Worm (Caenorhabditis elegans) whole organism, L4 larva: ENCODE results near the gene his-38.

Experiments used
- D1046.2 ChIP-seq: fragments of 200-800 bp; sonication (Bioruptor generic); IDR thresholded peaks from 2 replicates; pipeline ENCODE4 v1.3.6; 2022; ENCODE audit warnings: missing genetic modification characterization, missing compliant biosample characterization
- F10B5.3 ChIP-seq: sonication (generic microtip); optimal IDR thresholded peaks from 2 replicates; lab custom pipeline; 2016; ENCODE audit warnings: mild to moderate bottlenecking, missing genetic modification characterization, missing compliant biosample characterization
- F26F4.8 ChIP-seq: fragments of 200-800 bp; sonication (Bioruptor generic); conservative IDR thresholded peaks from 2 replicates; pipeline ENCODE4 v1.3.6; 2022; ENCODE audit warnings: missing genetic modification characterization, missing compliant biosample characterization
- F44E2.7 ChIP-seq: fragments of 200-800 bp; sonication (Bioruptor generic); IDR thresholded peaks from 2 replicates; pipeline ENCODE4 v2.1.2; 2022; ENCODE audit warnings: missing genetic modification characterization, missing compliant biosample characterization
- R02D3.7 ChIP-seq: fragments of 150-350 bp; sonication (generic microtip); optimal IDR thresholded peaks from 3 replicates; lab custom pipeline; 2014; ENCODE audit warnings: missing biosample characterization, missing genetic modification characterization
- T20F7.1 ChIP-seq: fragments of 200-800 bp; sonication (Bioruptor generic); optimal IDR thresholded peaks from 2 replicates; lab custom pipeline; 2018; ENCODE audit warnings: mild to moderate bottlenecking, missing genetic modification characterization, missing compliant biosample characterization
- Y5F2A.4 ChIP-seq: fragments of 200-800 bp; sonication (Bioruptor generic); optimal IDR thresholded peaks from 2 replicates; lab custom pipeline; 2018; ENCODE audit warnings: mild to moderate bottlenecking, missing genetic modification characterization, missing compliant biosample characterization
- Y75B8A.6 ChIP-seq: fragments of 200-800 bp; sonication (Bioruptor generic); IDR thresholded peaks from 2 replicates; pipeline ENCODE4 v1.3.6; 2022; ENCODE audit warnings: missing genetic modification reagents, missing genetic modification characterization, missing compliant biosample characterization
- ZK337.2 ChIP-seq: fragments of 200-800 bp; sonication (Bioruptor generic); IDR thresholded peaks from 2 replicates; pipeline ENCODE4 v1.3.6; 2022; ENCODE audit warnings: missing genetic modification reagents, missing genetic modification characterization, missing compliant biosample characterization
- ceh-20 ChIP-seq: fragments of 200-800 bp; sonication (Bioruptor generic); IDR thresholded peaks from 2 replicates; pipeline ENCODE4 v1.3.6; 2022; ENCODE audit warnings: missing genetic modification reagents, missing genetic modification characterization, missing compliant biosample characterization
- ceh-62 ChIP-seq: sonication (generic microtip); optimal IDR thresholded peaks from 2 replicates; lab custom pipeline; 2017; ENCODE audit warnings: missing biosample characterization, missing genetic modification characterization
- ceh-82 ChIP-seq: sonication (generic microtip); optimal IDR thresholded peaks from 2 replicates; lab custom pipeline; 2017; ENCODE audit warnings: missing biosample characterization, missing genetic modification characterization
- ces-1 ChIP-seq: fragments of 150-350 bp; sonication (generic microtip); optimal IDR thresholded peaks from 4 replicates; lab custom pipeline; 2014; ENCODE audit warnings: missing biosample characterization, missing genetic modification reagents, missing genetic modification characterization
- daf-19 ChIP-seq: fragments of 200-800 bp; sonication (Bioruptor generic); conservative IDR thresholded peaks from 2 replicates; pipeline ENCODE4 v1.3.6; 2022; ENCODE audit warnings: missing genetic modification characterization, missing compliant biosample characterization
- dmd-6 ChIP-seq: fragments of 200-800 bp; sonication (Bioruptor generic); IDR thresholded peaks from 2 replicates; pipeline ENCODE4 v1.3.6; 2022; ENCODE audit warnings: missing genetic modification reagents, missing genetic modification characterization, missing compliant biosample characterization
- dmd-8 ChIP-seq: fragments of 200-800 bp; sonication (Bioruptor generic); IDR thresholded peaks from 2 replicates; pipeline ENCODE4 v1.3.6; 2022; ENCODE audit warnings: missing genetic modification characterization, missing compliant biosample characterization
- dmd-9 ChIP-seq: fragments of 200-800 bp; sonication (Bioruptor generic); IDR thresholded peaks from 2 replicates; pipeline ENCODE4 v1.3.6; 2022; ENCODE audit warnings: missing genetic modification reagents, missing genetic modification characterization, missing compliant biosample characterization
- duxl-1 ChIP-seq: sonication (generic microtip); optimal IDR thresholded peaks from 2 replicates; lab custom pipeline; 2016; ENCODE audit warnings: mild to moderate bottlenecking, missing genetic modification characterization, moderate library complexity, missing compliant biosample characterization; ENCODE audit not compliant: poor library complexity
- dve-1 ChIP-seq: sonication (generic microtip); optimal IDR thresholded peaks from 2 replicates; lab custom pipeline; 2017; ENCODE audit warnings: antibody characterized with exemption, mild to moderate bottlenecking, missing genetic modification characterization, missing compliant biosample characterization; ENCODE audit not compliant: insufficient read depth
- egl-27 ChIP-seq: sonication (generic microtip); optimal IDR thresholded peaks from 3 replicates; lab custom pipeline; 2017; ENCODE audit warnings: missing biosample characterization, missing genetic modification reagents, missing genetic modification characterization
- fkh-10 ChIP-seq: fragments of 150-350 bp; optimal IDR thresholded peaks from 2 replicates; lab custom pipeline; 2014; ENCODE audit warnings: missing biosample characterization, missing genetic modification reagents, missing genetic modification characterization
- fos-1 ChIP-seq: fragments of 150-350 bp; optimal IDR thresholded peaks from 2 replicates; lab custom pipeline; 2014; ENCODE audit warnings: missing biosample characterization, missing genetic modification characterization
- gei-8 ChIP-seq: fragments of 200-800 bp; sonication (Bioruptor generic); optimal IDR thresholded peaks from 2 replicates; lab custom pipeline; 2018; ENCODE audit warnings: mild to moderate bottlenecking, missing genetic modification characterization, missing compliant biosample characterization
- hlh-11 ChIP-seq: fragments of 200-800 bp; sonication (Bioruptor generic); optimal IDR thresholded peaks from 2 replicates; lab custom pipeline; 2018; ENCODE audit warnings: mild to moderate bottlenecking, missing genetic modification characterization, missing compliant biosample characterization
- hlh-30 ChIP-seq: sonication (generic microtip); optimal IDR thresholded peaks from 2 replicates; lab custom pipeline; 2017; ENCODE audit warnings: antibody characterized with exemption, mild to moderate bottlenecking, missing genetic modification characterization, missing compliant biosample characterization; ENCODE audit not compliant: insufficient read depth
- lin-13 ChIP-seq: fragments of 150-350 bp; optimal IDR thresholded peaks from 2 replicates; lab custom pipeline; 2014; ENCODE audit warnings: missing biosample characterization, missing genetic modification reagents, missing genetic modification characterization
- lin-15B ChIP-seq: fragments of 150-350 bp; sonication (generic microtip); optimal IDR thresholded peaks from 3 replicates; lab custom pipeline; 2014; ENCODE audit warnings: missing biosample characterization, missing genetic modification characterization
- lin-38 ChIP-seq: fragments of 200-800 bp; sonication (Bioruptor generic); IDR thresholded peaks from 2 replicates; pipeline ENCODE4 v1.3.6; 2022; ENCODE audit warnings: missing genetic modification reagents, missing genetic modification characterization, missing compliant biosample characterization
- lin-39 ChIP-seq: fragments of 150-350 bp; optimal IDR thresholded peaks from 2 replicates; lab custom pipeline; 2014; ENCODE audit warnings: missing biosample characterization, missing genetic modification reagents, missing genetic modification characterization
- madf-9 ChIP-seq: fragments of 200-800 bp; sonication (Bioruptor generic); conservative IDR thresholded peaks from 2 replicates; pipeline ENCODE4 v1.3.6; 2022; ENCODE audit warnings: missing genetic modification reagents, missing genetic modification characterization, missing compliant biosample characterization
- mes-2 ChIP-seq: sonication (generic microtip); optimal IDR thresholded peaks from 2 replicates; lab custom pipeline; 2016; ENCODE audit warnings: missing genotype, mild to moderate bottlenecking, missing genetic modification characterization, missing compliant biosample characterization; ENCODE audit not compliant: poor library complexity, severe bottlenecking
- mxl-2 ChIP-seq: fragments of 200-800 bp; sonication (Bioruptor generic); conservative IDR thresholded peaks from 2 replicates; pipeline ENCODE4 v1.3.6; 2022; ENCODE audit warnings: missing genetic modification reagents, missing genetic modification characterization, missing compliant biosample characterization
- nhr-25 ChIP-seq: sonication (generic microtip); optimal IDR thresholded peaks from 2 replicates; lab custom pipeline; 2017; ENCODE audit warnings: missing genetic modification characterization, mild to moderate bottlenecking, missing compliant biosample characterization, antibody characterized with exemption, moderate library complexity, borderline replicate concordance; ENCODE audit not compliant: insufficient read depth
- nhr-28 ChIP-seq: fragments of 150-350 bp; optimal IDR thresholded peaks from 2 replicates; lab custom pipeline; 2014; ENCODE audit warnings: missing biosample characterization, missing genetic modification characterization
- nhr-76 ChIP-seq: fragments of 150-350 bp; optimal IDR thresholded peaks from 2 replicates; lab custom pipeline; 2014; ENCODE audit warnings: missing biosample characterization, missing genetic modification characterization
- nhr-77 ChIP-seq: fragments of 150-350 bp; optimal IDR thresholded peaks from 2 replicates; lab custom pipeline; 2014; ENCODE audit warnings: missing biosample characterization, missing genetic modification characterization
- pqm-1 ChIP-seq: sonication (generic microtip); optimal IDR thresholded peaks from 2 replicates; lab custom pipeline; 2017; ENCODE audit warnings: missing biosample characterization, missing genetic modification characterization
- saeg-2 ChIP-seq: fragments of 200-800 bp; sonication (Bioruptor generic); IDR thresholded peaks from 2 replicates; pipeline ENCODE4 v1.3.6; 2022; ENCODE audit warnings: missing genetic modification reagents, missing genetic modification characterization, missing compliant biosample characterization
- sdz-12 ChIP-seq: fragments of 200-800 bp; sonication (Bioruptor generic); optimal IDR thresholded peaks from 2 replicates; lab custom pipeline; 2018; ENCODE audit warnings: mild to moderate bottlenecking, missing genetic modification characterization, missing compliant biosample characterization
- set-16 ChIP-seq: fragments of 200-800 bp; sonication (Bioruptor generic); IDR thresholded peaks from 2 replicates; pipeline ENCODE4 v1.3.6; 2022; ENCODE audit warnings: missing genetic modification reagents, missing genetic modification characterization, missing compliant biosample characterization
- skn-1 ChIP-seq: fragments of 150-350 bp; optimal IDR thresholded peaks from 2 replicates; lab custom pipeline; 2014; ENCODE audit warnings: missing biosample characterization, missing genetic modification characterization
- snpc-4 ChIP-seq: fragments of 150-350 bp; optimal IDR thresholded peaks from 2 replicates; lab custom pipeline; 2014; ENCODE audit warnings: missing biosample characterization, missing genetic modification characterization
- spr-1 ChIP-seq: sonication (generic microtip); optimal IDR thresholded peaks from 2 replicates; lab custom pipeline; 2016; ENCODE audit warnings: mild to moderate bottlenecking, missing genetic modification characterization, missing compliant biosample characterization
- unc-39 ChIP-seq: sonication (generic microtip); optimal IDR thresholded peaks from 2 replicates; lab custom pipeline; 2017; ENCODE audit warnings: missing biosample characterization, missing genetic modification characterization
- unc-62 ChIP-seq, 3 experiments: fragments of 150-350 bp in 1 of 3; sonication (generic microtip); optimal IDR thresholded peaks in 2 of 3; peaks in 1 of 3; 1 replicate in 1 of 3; 2 replicates in 2 of 3; lab custom pipeline; 2014 to 2017; ENCODE audit warnings: missing biosample characterization in 3 of 3, missing genetic modification characterization in 3 of 3, missing genetic modification reagents in 3 of 3, missing genotype in 1 of 3
- zfp-2 ChIP-seq: sonication (generic microtip); optimal IDR thresholded peaks from 2 replicates; lab custom pipeline; 2016; ENCODE audit warnings: mild to moderate bottlenecking, missing genetic modification characterization, missing compliant biosample characterization
- zip-2 ChIP-seq: fragments of 150-350 bp; optimal IDR thresholded peaks from 2 replicates; lab custom pipeline; 2014; ENCODE audit warnings: missing biosample characterization, missing genetic modification characterization

Gene his-38

DNA sequence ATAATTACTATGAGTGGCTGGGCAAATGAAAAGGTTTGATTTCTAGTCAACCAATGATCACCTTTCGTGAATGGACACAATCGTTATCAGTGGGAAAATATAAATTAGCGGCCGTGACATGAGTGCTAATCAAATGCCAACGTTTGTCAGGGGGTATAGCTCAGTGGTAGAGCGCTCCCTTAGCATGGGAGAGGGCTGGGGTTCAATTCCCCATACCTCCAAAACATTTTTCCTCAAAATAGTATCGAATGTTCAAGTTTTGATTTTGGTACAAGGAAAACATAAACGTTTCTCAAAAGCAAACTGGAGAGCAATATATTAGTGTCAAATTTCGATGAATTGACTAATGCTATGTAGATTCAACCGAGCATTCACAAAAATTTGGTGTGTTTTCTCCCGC lies 13.9 kb upstream of the his-38 start (continued):
- TF ChIP-seq lin-39 (tag; lab: Kevin White, UChicago) (no peak), nhr-28 (tag; lab: Kevin White, UChicago) (peak; percentile 5), sdz-12 (peak; percentile 36), D1046.2 (GFP tag; lab: Robert Waterston, UW) (peak; percentile 64; the same call in 1 of the 2 replicates), ces-1 (GFP tag; lab: Kevin White, UChicago) (no peak), spr-1 (tag; lab: Kevin White, UChicago) (peak; percentile 42), unc-62 (GFP tag; optimal IDR thresholded peaks at IDR 0.05 in 1 of 2; lab: Kevin White, UChicago) (no peak), unc-62 (tag; optimal IDR thresholded peaks at IDR 0.05; lab: Kevin White, UChicago) (no peak), dmd-6 (GFP tag; lab: Robert Waterston, UW) (peak; percentile 68), lin-38 (GFP tag; lab: Robert Waterston, UW) (peak; percentile 69), unc-39 (no peak), nhr-25 (tag; lab: Kevin White, UChicago) (no peak), dve-1 (tag; lab: Kevin White, UChicago) (peak; percentile 48), Y75B8A.6 (0 out of 2 replicates have a peak, but pooled peaks have one; percentile 58), nhr-77 (no peak), lin-13 (GFP tag; lab: Kevin White, UChicago) (peak; percentile 22), ZK337.2 (GFP tag; lab: Robert Waterston, UW) (no peak; the same call in 1 of the 2 replicates), saeg-2 (GFP tag; lab: Robert Waterston, UW) (0 out of 2 replicates have a peak, but pooled peaks have one; percentile 27), F26F4.8 (GFP tag; lab: Robert Waterston, UW) (peak; percentile 76), dmd-8 (GFP tag; lab: Robert Waterston, UW) (peak; percentile 87)

DNA sequence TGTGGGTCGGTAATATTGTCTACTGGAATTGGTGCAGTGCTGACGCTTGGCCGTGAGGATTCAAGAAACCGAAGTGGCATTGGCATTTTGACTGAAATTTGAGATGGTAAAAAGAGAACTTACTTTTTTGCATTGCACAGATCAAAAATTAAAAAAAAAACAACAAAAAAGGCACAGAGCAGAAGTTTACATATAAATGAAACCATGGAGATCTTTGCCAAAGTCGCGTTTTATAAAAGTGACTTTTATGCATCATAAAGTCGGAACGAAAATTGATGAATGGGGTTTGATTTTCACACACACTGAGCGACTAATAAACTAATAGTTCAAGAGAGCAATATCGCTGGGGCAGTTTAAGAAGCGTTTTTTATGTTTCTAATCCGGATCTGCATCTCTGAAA lies 12.6 kb upstream of the his-38 start, which contains the start of gene T08A9.13:
T08A9.13 (minus strand) TSS at position 101 of the 400 bp plus-strand sequence.
- no peak for TF ChIP-seq daf-19 (GFP tag; lab: Robert Waterston, UW)
- no peak for TF ChIP-seq ceh-20
- TF ChIP-seq lin-13 (GFP tag; lab: Kevin White, UChicago), result no peak
- TF ChIP-seq snpc-4 (tag; lab: Kevin White, UChicago), result no peak
- no peak for TF ChIP-seq mes-2 (tag; lab: Kevin White, UChicago)
- TF ChIP-seq set-16, result no peak
- TF ChIP-seq spr-1 (tag; lab: Kevin White, UChicago), result no peak
- TF ChIP-seq duxl-1 (tag; lab: Kevin White, UChicago), result no peak
- TF ChIP-seq lin-15B, result no peak
- no peak for TF ChIP-seq D1046.2 (GFP tag; lab: Robert Waterston, UW)
- TF ChIP-seq hlh-30, result no peak
- no peak for TF ChIP-seq R02D3.7 (tag; lab: Kevin White, UChicago)
- no peak for TF ChIP-seq pqm-1
- no peak for TF ChIP-seq gei-8 (GFP tag; lab: Kevin White, UChicago)
- TF ChIP-seq Y5F2A.4 (GFP tag; lab: Kevin White, UChicago), result no peak
- no peak for TF ChIP-seq madf-9 (GFP tag; lab: Robert Waterston, UW)

DNA sequence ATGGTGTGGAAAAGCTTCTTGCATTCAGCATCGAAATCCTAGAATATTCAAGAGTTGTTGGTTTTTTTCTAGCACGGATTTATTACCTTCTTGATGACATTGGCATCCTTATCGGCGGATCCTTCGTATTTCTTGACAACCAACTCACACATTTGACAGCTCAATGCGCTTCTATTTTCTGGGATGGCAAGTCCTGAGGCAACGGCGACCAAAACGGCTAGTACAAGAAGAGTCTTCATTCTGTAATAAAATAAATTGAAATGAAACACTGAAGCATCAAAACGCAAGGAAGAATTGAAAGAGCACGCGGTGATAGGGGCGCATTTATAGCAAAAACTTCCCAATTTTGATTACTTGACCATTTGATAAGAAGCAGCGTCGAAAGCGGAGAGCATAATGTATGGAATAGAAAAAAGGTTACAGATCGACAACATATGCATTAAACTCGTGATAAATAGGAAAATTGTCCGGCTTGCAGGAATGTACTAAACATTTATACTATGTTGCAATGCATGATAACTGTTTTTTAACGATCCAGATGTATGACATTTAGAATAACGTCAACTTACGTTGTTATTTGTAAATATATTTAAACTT lies 10.5 kb upstream of the his-38 start, which contains the start of gene spp-5:
spp-5 (minus strand) TSS at position 240 of the 597 bp plus-strand sequence.
- no peak for TF ChIP-seq skn-1 (tag; lab: Kevin White, UChicago)
- TF ChIP-seq hlh-11 (tag; lab: Kevin White, UChicago), result peak; percentile 86
- no peak for TF ChIP-seq dmd-9
- no peak for TF ChIP-seq zip-2 (tag; lab: Kevin White, UChicago)
- TF ChIP-seq mxl-2 (GFP tag; lab: Robert Waterston, UW), result no peak
- TF ChIP-seq ceh-62 (tag; lab: Kevin White, UChicago), result no peak
- no peak for TF ChIP-seq nhr-76 (tag; lab: Kevin White, UChicago)
- TF ChIP-seq fkh-10, result no peak
- TF ChIP-seq F10B5.3 (tag; lab: Kevin White, UChicago), result no peak
- peak; percentile 55 for TF ChIP-seq T20F7.1 (GFP tag; lab: Kevin White, UChicago)
- no peak for TF ChIP-seq lin-39 (tag; lab: Kevin White, UChicago)
- TF ChIP-seq egl-27, result no peak
- TF ChIP-seq F44E2.7 (GFP tag; lab: Robert Waterston, UW), result no peak
- no peak for TF ChIP-seq fos-1
- TF ChIP-seq ceh-82 (tag; lab: Kevin White, UChicago), result no peak
- TF ChIP-seq dmd-6 (GFP tag; lab: Robert Waterston, UW), result peak; percentile 90
- TF ChIP-seq dve-1 (tag; lab: Kevin White, UChicago), result peak; percentile 76
- no peak for TF ChIP-seq zfp-2 (tag; lab: Kevin White, UChicago)
- TF ChIP-seq saeg-2 (GFP tag; lab: Robert Waterston, UW), result no peak
